Fruit fly (Drosophila melanogaster) whole organism, embryonic: ENCODE data around the gene CG12814.

Source experiments
- Blimp-1 ChIP-seq: fragments of 200-800 bp; sonication (Bioruptor generic); optimal IDR thresholded peaks from 3 replicates; lab custom pipeline; 2018; ENCODE audit warnings: missing biosample characterization, missing genetic modification characterization, mild to moderate bottlenecking, moderate library complexity, missing genetic modification reagents
- Bteb2 ChIP-seq: fragments of 200-800 bp; sonication (Bioruptor generic); optimal IDR thresholded peaks from 2 replicates; lab custom pipeline; 2016; ENCODE audit warnings: missing biosample characterization, missing genetic modification characterization
- CG10979 ChIP-seq: fragments of 200-800 bp; sonication (Bioruptor generic); optimal IDR thresholded peaks from 2 replicates; lab custom pipeline; 2018; ENCODE audit warnings: missing biosample characterization, mild to moderate bottlenecking, missing genetic modification characterization, moderate library complexity
- CG11695 ChIP-seq: fragments of 200-800 bp; sonication (Bioruptor generic); IDR thresholded peaks from 3 replicates; pipeline ENCODE4 v1.3.6; 2022; ENCODE audit warnings: missing biosample characterization, missing genetic modification characterization
- CG12104 ChIP-seq: fragments of 200-800 bp; sonication (Bioruptor generic); optimal IDR thresholded peaks from 3 replicates; lab custom pipeline; 2016; ENCODE audit warnings: missing biosample characterization, missing genetic modification characterization
- CG12299 ChIP-seq: fragments of 200-800 bp; sonication (Bioruptor generic); optimal IDR thresholded peaks from 2 replicates; lab custom pipeline; 2018; ENCODE audit warnings: missing biosample characterization, mild to moderate bottlenecking, missing genetic modification characterization
- CG12391 ChIP-seq: fragments of 200-800 bp; sonication (Bioruptor generic); optimal IDR thresholded peaks from 3 replicates; lab custom pipeline; 2018; ENCODE audit warnings: missing biosample characterization, mild to moderate bottlenecking, missing genetic modification characterization, moderate library complexity
- CG12659 ChIP-seq: fragments of 200-800 bp; sonication (Bioruptor generic); optimal IDR thresholded peaks from 3 replicates; lab custom pipeline; 2017; ENCODE audit warnings: mild to moderate bottlenecking, missing biosample characterization, missing genetic modification reagents, missing genetic modification characterization
- CG12744 ChIP-seq: fragments of 200-800 bp; sonication (Bioruptor generic); optimal IDR thresholded peaks from 2 replicates; lab custom pipeline; 2016; ENCODE audit warnings: missing biosample characterization, missing genetic modification characterization
- CG13296 ChIP-seq: fragments of 200-800 bp; sonication (Bioruptor generic); optimal IDR thresholded peaks from 3 replicates; lab custom pipeline; 2018; ENCODE audit warnings: missing biosample characterization, mild to moderate bottlenecking, missing genetic modification characterization
- CG13775 ChIP-seq: fragments of 200-800 bp; sonication (Bioruptor generic); optimal IDR thresholded peaks from 3 replicates; lab custom pipeline; 2017; ENCODE audit warnings: missing biosample characterization, mild to moderate bottlenecking, missing genetic modification characterization
- CG15269 ChIP-seq: fragments of 200-800 bp; sonication (Bioruptor generic); optimal IDR thresholded peaks from 2 replicates; lab custom pipeline; 2018; ENCODE audit warnings: missing biosample characterization, mild to moderate bottlenecking, missing genetic modification characterization, moderate library complexity
- CG18619 ChIP-seq: fragments of 200-800 bp; sonication (Bioruptor generic); optimal IDR thresholded peaks from 3 replicates; lab custom pipeline; 2017; ENCODE audit warnings: missing biosample characterization, mild to moderate bottlenecking, missing genetic modification characterization
- CG30403 ChIP-seq: fragments of 200-800 bp; sonication (Bioruptor generic); optimal IDR thresholded peaks from 3 replicates; lab custom pipeline; 2016; ENCODE audit warnings: missing biosample characterization, missing genetic modification characterization
- CG3407 ChIP-seq: fragments of 200-800 bp; sonication (Bioruptor generic); optimal IDR thresholded peaks from 2 replicates; lab custom pipeline; 2018; ENCODE audit warnings: missing biosample characterization, mild to moderate bottlenecking, missing genetic modification characterization
- CG6765 ChIP-seq: fragments of 200-800 bp; sonication (Bioruptor generic); optimal IDR thresholded peaks from 3 replicates; lab custom pipeline; 2017; ENCODE audit warnings: missing biosample characterization, mild to moderate bottlenecking, missing genetic modification characterization
- CG7271 ChIP-seq: fragments of 200-800 bp; sonication (Bioruptor generic); optimal IDR thresholded peaks from 2 replicates; lab custom pipeline; 2018; ENCODE audit warnings: missing biosample characterization, mild to moderate bottlenecking, missing genetic modification characterization, moderate library complexity
- CG8281 ChIP-seq: fragments of 200-800 bp; sonication (Bioruptor generic); optimal IDR thresholded peaks from 2 replicates; lab custom pipeline; 2018; ENCODE audit warnings: missing biosample characterization, mild to moderate bottlenecking, missing genetic modification characterization, moderate library complexity
- CG9215 ChIP-seq: fragments of 200-800 bp; sonication (Bioruptor generic); IDR thresholded peaks from 2 replicates; pipeline ENCODE4 v1.3.6; 2022; ENCODE audit warnings: missing biosample characterization, missing genetic modification characterization
- CTCF ChIP-seq: fragments of 200-800 bp; sonication (Bioruptor generic); optimal IDR thresholded peaks from 2 replicates; lab custom pipeline; 2017; ENCODE audit warnings: missing biosample characterization, mild to moderate bottlenecking, missing genetic modification characterization, moderate library complexity
- CrebB ChIP-seq: fragments of 200-800 bp; sonication (Bioruptor generic); optimal IDR thresholded peaks from 3 replicates; lab custom pipeline; 2018; ENCODE audit warnings: missing biosample characterization, mild to moderate bottlenecking, missing genetic modification characterization
- Hmr ChIP-seq: fragments of 200-800 bp; sonication (Bioruptor generic); optimal IDR thresholded peaks from 3 replicates; lab custom pipeline; 2017; ENCODE audit warnings: mild to moderate bottlenecking, missing biosample characterization, missing genetic modification reagents, missing genetic modification characterization
- Hsf ChIP-seq: fragments of 200-800 bp; sonication (Bioruptor generic); optimal IDR thresholded peaks from 3 replicates; lab custom pipeline; 2016; ENCODE audit warnings: missing biosample characterization, missing genetic modification characterization
- NK7.1 ChIP-seq: fragments of 200-800 bp; sonication (Bioruptor generic); optimal IDR thresholded peaks from 3 replicates; lab custom pipeline; 2016; ENCODE audit warnings: missing biosample characterization, missing genetic modification characterization
- NfI ChIP-seq: fragments of 200-800 bp; sonication (Bioruptor generic); optimal IDR thresholded peaks from 3 replicates; lab custom pipeline; 2018; ENCODE audit warnings: missing biosample characterization, mild to moderate bottlenecking, missing genetic modification characterization, moderate library complexity
- PHDP ChIP-seq: fragments of 200-800 bp; sonication (Bioruptor generic); optimal IDR thresholded peaks from 3 replicates; lab custom pipeline; 2018; ENCODE audit warnings: missing biosample characterization, mild to moderate bottlenecking, missing genetic modification characterization, moderate library complexity
- Side ChIP-seq: fragments of 200-800 bp; sonication (Bioruptor generic); optimal IDR thresholded peaks from 2 replicates; lab custom pipeline; 2016; ENCODE audit warnings: missing biosample characterization, missing genetic modification characterization
- Sox100B ChIP-seq: fragments of 200-800 bp; sonication (Bioruptor generic); optimal IDR thresholded peaks from 3 replicates; lab custom pipeline; 2018; ENCODE audit warnings: missing biosample characterization, mild to moderate bottlenecking, missing genetic modification characterization
- Ssrp ChIP-seq: fragments of 200-800 bp; sonication (Bioruptor generic); optimal IDR thresholded peaks from 2 replicates; lab custom pipeline; 2018; ENCODE audit warnings: missing biosample characterization, mild to moderate bottlenecking, missing genetic modification characterization, moderate library complexity
- Vsx1 ChIP-seq: fragments of 200-800 bp; sonication (Bioruptor generic); optimal IDR thresholded peaks from 2 replicates; lab custom pipeline; 2017; ENCODE audit warnings: missing biosample characterization, mild to moderate bottlenecking, missing genetic modification characterization, missing genetic modification reagents
- bowl ChIP-seq: fragments of 200-800 bp; sonication (Bioruptor generic); IDR thresholded peaks from 2 replicates; pipeline ENCODE4 v1.3.6; 2022; ENCODE audit warnings: missing biosample characterization, missing genetic modification characterization
- cato ChIP-seq: fragments of 200-800 bp; sonication (Bioruptor generic); optimal IDR thresholded peaks from 2 replicates; lab custom pipeline; 2016; ENCODE audit warnings: missing biosample characterization, missing genetic modification characterization, borderline replicate concordance
- chif ChIP-seq, 2 experiments: fragments of 200-800 bp; sonication (Bioruptor generic); optimal IDR thresholded peaks; 3 replicates each; lab custom pipeline; 2016; ENCODE audit warnings: missing biosample characterization in 2 of 2, missing genetic modification characterization in 2 of 2
- fd64A ChIP-seq: fragments of 200-800 bp; sonication (Bioruptor generic); optimal IDR thresholded peaks from 3 replicates; lab custom pipeline; 2018; ENCODE audit warnings: missing biosample characterization, mild to moderate bottlenecking, missing genetic modification characterization
- gce ChIP-seq: fragments of 200-800 bp; sonication (Bioruptor generic); IDR thresholded peaks from 3 replicates; pipeline ENCODE4 v1.3.6; 2022; ENCODE audit warnings: missing biosample characterization, missing genetic modification characterization
- gcm2 ChIP-seq: fragments of 200-800 bp; sonication (Bioruptor generic); optimal IDR thresholded peaks from 2 replicates; lab custom pipeline; 2016; ENCODE audit warnings: missing biosample characterization, missing genetic modification characterization
- gem ChIP-seq: fragments of 200-800 bp; sonication (Bioruptor generic); optimal IDR thresholded peaks from 2 replicates; lab custom pipeline; 2019; ENCODE audit warnings: missing biosample characterization, mild to moderate bottlenecking, missing genetic modification characterization, moderate library complexity
- gro ChIP-seq: fragments of 200-800 bp; sonication (Bioruptor generic); optimal IDR thresholded peaks from 2 replicates; lab custom pipeline; 2016; ENCODE audit warnings: missing biosample characterization, missing genetic modification characterization
- gsb-n ChIP-seq: fragments of 200-800 bp; sonication (Bioruptor generic); optimal IDR thresholded peaks from 3 replicates; lab custom pipeline; 2018; ENCODE audit warnings: missing biosample characterization, mild to moderate bottlenecking, missing genetic modification characterization
- h ChIP-seq: fragments of >200 bp; optimal IDR thresholded peaks from 2 replicates; lab custom pipeline; 2017
- kay ChIP-seq: fragments of 200-800 bp; sonication (Bioruptor generic); optimal IDR thresholded peaks from 2 replicates; lab custom pipeline; 2016; ENCODE audit warnings: missing biosample characterization, missing genetic modification characterization
- lab ChIP-seq: fragments of 200-800 bp; sonication (Bioruptor generic); optimal IDR thresholded peaks from 3 replicates; lab custom pipeline; 2017; ENCODE audit warnings: missing biosample characterization, missing genetic modification characterization, mild to moderate bottlenecking, moderate library complexity, missing genetic modification reagents
- nau ChIP-seq: fragments of 200-800 bp; sonication (Bioruptor generic); optimal IDR thresholded peaks from 3 replicates; lab custom pipeline; 2017; ENCODE audit warnings: missing biosample characterization, mild to moderate bottlenecking, missing genetic modification characterization, missing genetic modification reagents
- nmo ChIP-seq: fragments of 200-800 bp; sonication (Bioruptor generic); optimal IDR thresholded peaks from 2 replicates; lab custom pipeline; 2018; ENCODE audit warnings: missing biosample characterization, mild to moderate bottlenecking, missing genetic modification characterization, moderate library complexity
- odd ChIP-seq: fragments of 200-800 bp; sonication (Bioruptor generic); optimal IDR thresholded peaks from 2 replicates; lab custom pipeline; 2017; ENCODE audit warnings: missing biosample characterization, mild to moderate bottlenecking, missing genetic modification characterization
- otp ChIP-seq: fragments of 200-800 bp; sonication (Bioruptor generic); IDR thresholded peaks from 3 replicates; pipeline ENCODE4, ENCODE4 v1.3.6; 2022; ENCODE audit warnings: missing biosample characterization, missing genetic modification characterization
- ranshi ChIP-seq: fragments of 200-800 bp; sonication (Bioruptor generic); IDR thresholded peaks from 2 replicates; pipeline ENCODE4 v1.3.6; 2022; ENCODE audit warnings: missing biosample characterization, missing genetic modification characterization
- unpg ChIP-seq: fragments of 200-800 bp; sonication (Bioruptor generic); optimal IDR thresholded peaks from 3 replicates; lab custom pipeline; 2018; ENCODE audit warnings: missing biosample characterization, mild to moderate bottlenecking, missing genetic modification characterization, moderate library complexity
- wdn ChIP-seq: fragments of 200-800 bp; sonication (Bioruptor generic); IDR thresholded peaks from 2 replicates; pipeline ENCODE4 v1.3.6; 2022; ENCODE audit warnings: missing biosample characterization, missing genetic modification characterization
- wek ChIP-seq: fragments of 200-800 bp; sonication (Bioruptor generic); optimal IDR thresholded peaks from 3 replicates; lab custom pipeline; 2018; ENCODE audit warnings: missing biosample characterization, mild to moderate bottlenecking, missing genetic modification characterization, moderate library complexity

The CG12814 gene

DNA sequence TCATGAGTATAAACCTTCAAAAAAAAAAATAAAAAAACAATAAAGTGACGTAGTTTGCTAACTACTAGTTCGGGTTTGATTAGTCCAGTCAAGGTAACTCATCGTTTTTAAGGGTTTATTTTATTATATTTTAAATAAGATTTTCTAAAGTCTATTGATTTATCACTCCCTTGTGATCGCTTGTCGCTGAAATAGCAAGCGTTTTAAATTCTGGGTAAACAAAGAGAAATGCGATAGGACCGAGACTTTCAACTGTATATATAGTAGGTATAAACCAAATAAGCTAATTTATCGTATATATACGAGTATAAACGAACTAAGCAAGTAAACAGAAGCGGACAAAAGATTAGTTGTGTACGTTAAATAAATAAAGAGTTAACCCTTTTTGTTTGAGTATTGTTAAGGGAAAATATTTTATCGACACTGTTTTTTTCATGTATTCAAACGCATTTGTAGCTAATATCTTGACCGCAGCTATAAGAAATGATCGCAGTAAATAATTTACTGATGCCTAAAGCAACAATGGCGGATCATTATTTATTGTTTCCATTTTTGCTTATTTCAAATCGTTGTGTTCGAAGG lies 20.8 kb downstream of the CG12814 start (continued):
- TF ChIP-seq Hsf (GFP tag; lab: Kevin White, UChicago), result peak; percentile 19
- TF ChIP-seq bowl (GFP tag; lab: Robert Waterston, UW), result no peak
- peak; percentile 28 for TF ChIP-seq NfI (GFP tag; lab: Kevin White, UChicago)
- peak; percentile 62 for TF ChIP-seq gro
- peak; percentile 35 for TF ChIP-seq nmo (GFP tag; lab: Kevin White, UChicago)
- peak; percentile 6 for TF ChIP-seq CG13296 (GFP tag; lab: Kevin White, UChicago)
- TF ChIP-seq wdn (GFP tag; lab: Robert Waterston, UW), result peak; percentile 49; the same call in 1 of the 2 replicates
- peak; percentile 29 for TF ChIP-seq CG30403 (GFP tag; lab: Kevin White, UChicago)
- no peak for TF ChIP-seq h
- TF ChIP-seq chif (GFP tag; optimal IDR thresholded peaks at IDR 0.05; lab: Kevin White, UChicago), result peak; percentile 17 to 26
- TF ChIP-seq gce (GFP tag; lab: Robert Waterston, UW), result 0 out of 3 replicates have a peak, but pooled peaks have one; percentile 20
- TF ChIP-seq CG12744, result peak; percentile 42
- peak; percentile 39 for TF ChIP-seq CG12391 (tag; lab: Kevin White, UChicago)
- TF ChIP-seq CG15269 (tag; lab: Kevin White, UChicago), result peak; percentile 27
- TF ChIP-seq CG7271, result no peak
- peak; percentile 22 for TF ChIP-seq CrebB
- peak; percentile 46 for TF ChIP-seq wek (GFP tag; lab: Kevin White, UChicago)
- TF ChIP-seq gem (tag; lab: Kevin White, UChicago), result peak; percentile 62
- no peak for TF ChIP-seq cato (GFP tag; lab: Kevin White, UChicago)
- peak; percentile 32 for TF ChIP-seq NK7.1
- TF ChIP-seq CG3407 (GFP tag; lab: Kevin White, UChicago), result peak; percentile 49
- TF ChIP-seq CG13775 (GFP tag; lab: Kevin White, UChicago), result peak; percentile 10
- TF ChIP-seq Sox100B (GFP tag; lab: Kevin White, UChicago), result peak; percentile 25
- TF ChIP-seq CG9215 (GFP tag; lab: Robert Waterston, UW), result no peak
- TF ChIP-seq unpg (GFP tag; lab: Kevin White, UChicago), result peak; percentile 66
- TF ChIP-seq CG10979 (tag; lab: Kevin White, UChicago), result no peak
- TF ChIP-seq PHDP, result peak; percentile 54
- peak; percentile 61 for TF ChIP-seq Hmr (GFP tag; lab: Kevin White, UChicago)
- peak; percentile 32 for TF ChIP-seq CG12299
- TF ChIP-seq nau (GFP tag; lab: Kevin White, UChicago), result no peak
- TF ChIP-seq CTCF (GFP tag; lab: Kevin White, UChicago), result no peak
- no peak for TF ChIP-seq ranshi (GFP tag; lab: Robert Waterston, UW)
- peak; percentile 35 for TF ChIP-seq CG18619 (GFP tag; lab: Kevin White, UChicago)
- no peak for TF ChIP-seq kay (GFP tag; lab: Kevin White, UChicago)
- TF ChIP-seq CG8281 (tag; lab: Kevin White, UChicago), result peak; percentile 25
- peak; percentile 52; the same call in 1 of the 3 replicates for TF ChIP-seq CG11695 (GFP tag; lab: Robert Waterston, UW)
- TF ChIP-seq Ssrp (tag; lab: Kevin White, UChicago), result peak; percentile 18
- TF ChIP-seq CG12659 (GFP tag; lab: Kevin White, UChicago), result peak; percentile 33
- TF ChIP-seq gcm2 (GFP tag; lab: Kevin White, UChicago), result peak; percentile 3
- peak; percentile 21 for TF ChIP-seq Vsx1 (GFP tag; lab: Kevin White, UChicago)
- TF ChIP-seq gsb-n (tag; lab: Kevin White, UChicago), result peak; percentile 17
- TF ChIP-seq Side (GFP tag; lab: Kevin White, UChicago), result peak; percentile 15
- peak; percentile 45 for TF ChIP-seq lab (GFP tag; lab: Kevin White, UChicago)
- TF ChIP-seq CG6765 (GFP tag; lab: Kevin White, UChicago), result no peak
- TF ChIP-seq otp (GFP tag; lab: Robert Waterston, UW), result peak; percentile 57; the same call in 2 of the 3 replicates
- peak; percentile 29 for TF ChIP-seq Bteb2 (GFP tag; lab: Kevin White, UChicago)
- no peak for TF ChIP-seq CG12104 (GFP tag; lab: Kevin White, UChicago)
- no peak for TF ChIP-seq Blimp-1 (GFP tag; lab: Kevin White, UChicago)
- peak; percentile 19 for TF ChIP-seq odd
- TF ChIP-seq fd64A (GFP tag; lab: Kevin White, UChicago), result peak; percentile 16
